Worm (Caenorhabditis elegans): ENCODE results near the gene C35D10.7.

DNA sequence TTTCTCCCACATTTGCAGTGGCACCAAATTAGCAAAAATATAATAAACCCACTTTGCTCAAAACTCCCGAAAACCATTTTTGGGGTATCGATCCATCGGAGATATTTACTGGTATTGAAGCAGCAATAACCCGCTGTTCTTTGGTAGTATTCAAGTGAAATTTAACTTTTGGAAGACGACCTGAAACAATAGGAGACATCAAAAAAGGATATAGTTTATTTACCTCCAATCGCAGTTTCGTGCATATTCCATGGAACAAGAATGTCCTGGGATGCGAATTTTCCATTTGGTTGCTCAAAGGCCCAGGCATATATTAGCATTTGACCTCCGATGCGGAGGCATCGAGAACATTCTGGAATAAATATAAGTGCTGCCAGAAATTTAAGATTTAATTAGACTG lies 17.4 kb downstream of the C35D10.7 start:
- TF ChIP-seq ztf-23 (GFP tag; IDR thresholded peaks at IDR 0.05) (no peak), flt-1 (GFP tag; IDR thresholded peaks at IDR 0.05) (no peak), med-1 (GFP tag; optimal IDR thresholded peaks at IDR 0.05; ENCODE audit: insufficient read depth) (no peak), tab-1 (GFP tag; IDR thresholded peaks at IDR 0.05) (no peak), ztf-29 (GFP tag; IDR thresholded peaks at IDR 0.05) (no peak), T22C8.4 (GFP tag; IDR thresholded peaks at IDR 0.05) (no peak), klf-2 (GFP tag; conservative IDR thresholded peaks at IDR 0.05) (no peak), ref-1 (GFP tag; conservative IDR thresholded peaks at IDR 0.05) (no peak), cog-1 (tag; optimal IDR thresholded peaks at IDR 0.05) (no peak)
